Worm (Caenorhabditis elegans): Measurements from ENCODE around the gene F38B6.6.

F38B6.6 gene

ce11 chrX:6642798-6643197 is 47.1 kb downstream of the F38B6.6 start:
- no peak for TF ChIP-seq dao-5 (tag; optimal IDR thresholded peaks at IDR 0.05)
- TF ChIP-seq W03F9.2 (tag; optimal IDR thresholded peaks at IDR 0.05), result no peak
- no peak for TF ChIP-seq him-1 (tag; optimal IDR thresholded peaks at IDR 0.05)

- TF ChIP-seq dao-5 (tag; optimal IDR thresholded peaks at IDR 0.05) (no peak), W03F9.2 (tag; optimal IDR thresholded peaks at IDR 0.05) (no peak), him-1 (tag; optimal IDR thresholded peaks at IDR 0.05) (no peak)
These were observed 48.4 kb downstream of the F38B6.6 start for ce11 chrX:6641509-6641908.

- TF ChIP-seq him-1 (tag; optimal IDR thresholded peaks at IDR 0.05) (no peak), W03F9.2 (tag; optimal IDR thresholded peaks at IDR 0.05) (no peak), dao-5 (tag; optimal IDR thresholded peaks at IDR 0.05) (no peak)
These were observed 49.2 kb downstream of the F38B6.6 start, which contains the start of gene nhr-120 for ce11 chrX:6640570-6641199. nhr-120 (minus strand) TSS chrX:6640620.

ce11 chrX:6638985-6639573 is 50.8 kb downstream of the F38B6.6 start:
- TF ChIP-seq W03F9.2 (tag; optimal IDR thresholded peaks at IDR 0.05) (no peak), dao-5 (tag; optimal IDR thresholded peaks at IDR 0.05) (no peak), him-1 (tag; optimal IDR thresholded peaks at IDR 0.05) (no peak)

- no peak for TF ChIP-seq him-1 (tag; optimal IDR thresholded peaks at IDR 0.05)
- no peak for TF ChIP-seq dao-5 (tag; optimal IDR thresholded peaks at IDR 0.05)
- TF ChIP-seq W03F9.2 (tag; optimal IDR thresholded peaks at IDR 0.05), result no peak
These were observed 52.0 kb downstream of the F38B6.6 start for ce11 chrX:6637933-6638332.

ce11 chrX:6635173-6635572 is 54.7 kb downstream of the F38B6.6 start, which contains the start of gene aexr-1:
aexr-1 (minus strand) TSS chrX:6635273.
- TF ChIP-seq him-1 (tag; optimal IDR thresholded peaks at IDR 0.05) (no peak), dao-5 (tag; optimal IDR thresholded peaks at IDR 0.05) (no peak), W03F9.2 (tag; optimal IDR thresholded peaks at IDR 0.05) (no peak)

Data from whole organism, L4/young adult.